Fruit fly (Drosophila melanogaster) whole organism, adult: Measurements from ENCODE around the gene KaiR1D.
A peak's percentile ranks its signal among the peaks of the same experiment; 100 is the strongest.

Experiments used
- CG14711 ChIP-seq: fragments of 200-800 bp; sonication (Bioruptor generic); optimal IDR thresholded peaks from 2 replicates; lab custom pipeline; 2018; ENCODE audit warnings: missing biosample characterization, mild to moderate bottlenecking, missing genetic modification characterization, moderate library complexity
- CG1620 ChIP-seq: fragments of 200-800 bp; sonication (Bioruptor generic); optimal IDR thresholded peaks from 2 replicates; lab custom pipeline; 2016; ENCODE audit warnings: missing biosample characterization, missing genetic modification characterization
- CG5204 ChIP-seq: fragments of 200-800 bp; sonication (Bioruptor generic); optimal IDR thresholded peaks from 2 replicates; lab custom pipeline; 2016; ENCODE audit warnings: missing biosample characterization, missing genetic modification characterization
- CG7045 ChIP-seq: fragments of 200-800 bp; sonication (Bioruptor generic); optimal IDR thresholded peaks from 2 replicates; lab custom pipeline; 2017; ENCODE audit warnings: missing biosample characterization, mild to moderate bottlenecking, missing genetic modification characterization
- CG7101 ChIP-seq: fragments of 200-800 bp; sonication (Bioruptor generic); optimal IDR thresholded peaks from 2 replicates; lab custom pipeline; 2018; ENCODE audit warnings: missing biosample characterization, mild to moderate bottlenecking, missing genetic modification characterization, moderate library complexity
- Clk ChIP-seq: fragments of 200-800 bp; sonication (Bioruptor generic); optimal IDR thresholded peaks from 2 replicates; lab custom pipeline; 2017; ENCODE audit warnings: missing biosample characterization, missing genetic modification characterization
- Crg-1 ChIP-seq: fragments of 200-800 bp; sonication (Bioruptor generic); optimal IDR thresholded peaks from 2 replicates; lab custom pipeline; 2016; ENCODE audit warnings: missing biosample characterization, missing genetic modification characterization
- Hr96 ChIP-seq: fragments of 200-800 bp; sonication (Bioruptor generic); optimal IDR thresholded peaks from 2 replicates; lab custom pipeline; 2016; ENCODE audit warnings: missing biosample characterization, missing genetic modification characterization
- Mnt ChIP-seq: fragments of 200-800 bp; sonication (Bioruptor generic); optimal IDR thresholded peaks from 2 replicates; lab custom pipeline; 2016; ENCODE audit warnings: missing biosample characterization, mild to moderate bottlenecking, missing genetic modification characterization
- bab1 ChIP-seq: fragments of 200-800 bp; sonication (Bioruptor generic); optimal IDR thresholded peaks from 3 replicates; lab custom pipeline; 2019; ENCODE audit warnings: missing biosample characterization, mild to moderate bottlenecking, missing genetic modification characterization, moderate library complexity
- kay ChIP-seq: fragments of 200-800 bp; sonication (Bioruptor generic); peaks from one replicate; lab custom pipeline; 2016; ENCODE audit warnings: missing biosample characterization, missing genetic modification characterization, borderline replicate concordance
- tj ChIP-seq: fragments of 200-800 bp; sonication (Bioruptor generic); optimal IDR thresholded peaks from 3 replicates; lab custom pipeline; 2017; ENCODE audit warnings: missing biosample characterization, mild to moderate bottlenecking, missing genetic modification characterization, moderate library complexity

DNA sequence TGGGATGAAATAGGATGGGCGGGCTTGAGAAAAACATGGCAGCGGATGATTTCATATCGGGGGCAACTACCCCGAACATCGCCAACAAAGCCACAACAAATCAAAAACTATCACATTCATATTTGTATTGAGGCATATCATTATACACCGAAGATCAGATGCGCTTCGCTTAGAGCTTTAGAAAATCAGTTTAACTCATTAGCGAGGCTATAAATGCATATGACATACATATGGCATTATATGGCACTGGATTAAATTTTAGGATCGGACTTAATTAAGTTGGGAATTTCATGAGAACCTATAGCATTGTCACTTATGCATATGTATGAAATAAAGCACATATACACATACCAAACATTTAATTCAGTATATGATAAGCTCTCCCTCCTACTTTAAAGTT lies 19.7 kb downstream of the KaiR1D start:
- TF ChIP-seq CG5204 (GFP tag; lab: Kevin White, UChicago) = no peak
- no peak for TF ChIP-seq Clk (GFP tag; lab: Kevin White, UChicago)
- no peak for TF ChIP-seq CG7101 (tag; lab: Kevin White, UChicago)
- no peak for TF ChIP-seq Hr96 (GFP tag; lab: Kevin White, UChicago)
- TF ChIP-seq CG14711 (tag; lab: Kevin White, UChicago) = no peak
- TF ChIP-seq bab1 (GFP tag; lab: Kevin White, UChicago) = no peak
- no peak for TF ChIP-seq tj
- TF ChIP-seq CG7045 = no peak
- no peak for TF ChIP-seq Crg-1 (GFP tag; lab: Kevin White, UChicago)
- TF ChIP-seq CG1620 (GFP tag; lab: Kevin White, UChicago) = no peak
- TF ChIP-seq Mnt (GFP tag; lab: Kevin White, UChicago) = no peak
- TF ChIP-seq kay (GFP tag; lab: Kevin White, UChicago) = peak; percentile 48
